Worm (Caenorhabditis elegans) whole organism, L3 larva: Measurements from ENCODE around the gene atf-8.
A peak's percentile ranks its signal among the peaks of the same experiment; 100 is the strongest.

Experiments used
- R02D3.7 ChIP-seq: fragments of 150-350 bp; optimal IDR thresholded peaks from 2 replicates; lab custom pipeline; 2014; ENCODE audit warnings: missing biosample characterization, missing genetic modification characterization
- aly-2 ChIP-seq: fragments of 150-350 bp; optimal IDR thresholded peaks from 2 replicates; lab custom pipeline; 2014; ENCODE audit warnings: missing biosample characterization, missing genetic modification characterization
- ceh-82 ChIP-seq: fragments of 150-350 bp; optimal IDR thresholded peaks from 2 replicates; lab custom pipeline; 2014; ENCODE audit warnings: missing biosample characterization, missing genetic modification characterization
- ceh-9 ChIP-seq: sonication (generic microtip); optimal IDR thresholded peaks from 2 replicates; lab custom pipeline; 2018; ENCODE audit warnings: missing biosample characterization, missing genetic modification characterization
- daf-12 ChIP-seq: fragments of 150-350 bp; optimal IDR thresholded peaks from 2 replicates; lab custom pipeline; 2014; ENCODE audit warnings: missing biosample characterization, missing genetic modification reagents, missing genetic modification characterization
- egl-27 ChIP-seq: sonication (generic microtip); optimal IDR thresholded peaks from 4 replicates; lab custom pipeline; 2017; ENCODE audit warnings: missing biosample characterization, missing genetic modification reagents, missing genetic modification characterization
- egl-5 ChIP-seq: fragments of 150-350 bp; optimal IDR thresholded peaks from 2 replicates; lab custom pipeline; 2017; ENCODE audit warnings: missing biosample characterization, missing genetic modification reagents, missing genetic modification characterization, inconsistent platforms
- elt-1 ChIP-seq: fragments of 150-350 bp; optimal IDR thresholded peaks from 2 replicates; lab custom pipeline; 2014; ENCODE audit warnings: missing biosample characterization, missing genetic modification characterization
- elt-2 ChIP-seq: sonication (generic microtip); optimal IDR thresholded peaks from 2 replicates; lab custom pipeline; 2016; ENCODE audit warnings: missing genetic modification reagents, mild to moderate bottlenecking, missing genetic modification characterization, missing compliant biosample characterization
- elt-3 ChIP-seq, 3 experiments: fragments of 150-350 bp in 1 of 3; sonication (generic microtip) in 2 of 3; optimal IDR thresholded peaks; 2 replicates in 2 of 3; 4 replicates in 1 of 3; lab custom pipeline; 2014 to 2017; ENCODE audit warnings: missing biosample characterization in 3 of 3, missing genetic modification characterization in 3 of 3
- fkh-10 ChIP-seq: sonication (generic microtip); optimal IDR thresholded peaks from 2 replicates; lab custom pipeline; 2017; ENCODE audit warnings: missing biosample characterization, missing genetic modification reagents, missing genetic modification characterization
- lin-15B ChIP-seq: fragments of 150-350 bp; optimal IDR thresholded peaks from 2 replicates; lab custom pipeline; 2014; ENCODE audit warnings: missing biosample characterization, missing genetic modification characterization
- lsy-12 ChIP-seq: sonication (generic microtip); optimal IDR thresholded peaks from 2 replicates; lab custom pipeline; 2016; ENCODE audit warnings: mild to moderate bottlenecking, missing genetic modification characterization, missing compliant biosample characterization
- mml-1 ChIP-seq: fragments of 150-350 bp; sonication (generic microtip); optimal IDR thresholded peaks from 3 replicates; lab custom pipeline; 2014; ENCODE audit warnings: missing biosample characterization, missing genetic modification characterization
- nhr-23 ChIP-seq: fragments of 150-350 bp; optimal IDR thresholded peaks from 2 replicates; lab custom pipeline; 2014; ENCODE audit warnings: missing biosample characterization, missing genetic modification reagents, missing genetic modification characterization
- nhr-25 ChIP-seq: sonication (generic microtip); optimal IDR thresholded peaks from 2 replicates; lab custom pipeline; 2017; ENCODE audit warnings: missing biosample characterization, missing genetic modification characterization
- nhr-43 ChIP-seq: sonication (generic microtip); optimal IDR thresholded peaks from 2 replicates; lab custom pipeline; 2016; ENCODE audit warnings: mild to moderate bottlenecking, missing genetic modification characterization, missing compliant biosample characterization; ENCODE audit not compliant: poor library complexity, severe bottlenecking
- nhr-67 ChIP-seq: fragments of 150-350 bp; optimal IDR thresholded peaks from 2 replicates; lab custom pipeline; 2014; ENCODE audit warnings: missing biosample characterization, missing genetic modification characterization
- nhr-76 ChIP-seq: fragments of 150-350 bp; sonication (generic microtip); optimal IDR thresholded peaks from 5 replicates; lab custom pipeline; 2014; ENCODE audit warnings: missing biosample characterization, missing genetic modification characterization
- pha-4 ChIP-seq: fragments of 150-350 bp; optimal IDR thresholded peaks from 2 replicates; lab custom pipeline; 2014; ENCODE audit warnings: missing biosample characterization, missing genetic modification reagents, missing genetic modification characterization
- pqm-1 ChIP-seq: fragments of 150-350 bp; optimal IDR thresholded peaks from 2 replicates; lab custom pipeline; 2017; ENCODE audit warnings: missing biosample characterization, missing genetic modification characterization, inconsistent platforms
- sea-2 ChIP-seq: fragments of 150-350 bp; sonication (generic microtip); optimal IDR thresholded peaks from 4 replicates; lab custom pipeline; 2014; ENCODE audit warnings: missing biosample characterization, missing genetic modification reagents, missing genetic modification characterization
- skn-1 ChIP-seq: fragments of 150-350 bp; optimal IDR thresholded peaks from 2 replicates; lab custom pipeline; 2014; ENCODE audit warnings: missing biosample characterization, missing genetic modification characterization
- unc-39 ChIP-seq: sonication (generic microtip); optimal IDR thresholded peaks from 4 replicates; lab custom pipeline; 2017; ENCODE audit warnings: missing biosample characterization, missing genetic modification characterization
- zag-1 ChIP-seq: fragments of 150-350 bp; optimal IDR thresholded peaks from 2 replicates; lab custom pipeline; 2014; ENCODE audit warnings: missing biosample characterization, missing genetic modification characterization
- ztf-4 ChIP-seq: fragments of 150-350 bp; optimal IDR thresholded peaks from 2 replicates; lab custom pipeline; 2014; ENCODE audit warnings: missing biosample characterization, missing genetic modification characterization

atf-8 gene

ce11 chrV:6121659-6122058 lies 16.3 kb downstream of the atf-8 start:
- TF ChIP-seq egl-5 (no peak), nhr-43 (no peak), mml-1 (tag; lab: Kevin White, UChicago) (no peak), unc-39 (tag; lab: Kevin White, UChicago) (no peak), ceh-9 (no peak), fkh-10 (GFP tag; lab: Kevin White, UChicago) (no peak), aly-2 (tag; lab: Kevin White, UChicago) (no peak), lsy-12 (tag; lab: Kevin White, UChicago) (no peak), elt-2 (tag; lab: Kevin White, UChicago) (no peak), nhr-67 (no peak), nhr-23 (tag; lab: Kevin White, UChicago) (no peak), zag-1 (no peak)

- TF ChIP-seq skn-1, result no peak
- TF ChIP-seq sea-2 (GFP tag; lab: Kevin White, UChicago), result no peak
Measured at ce11 chrV:6128355-6128754, 22.9 kb downstream of the atf-8 start.

- TF ChIP-seq egl-27 (tag; lab: Kevin White, UChicago) (no peak), R02D3.7 (tag; lab: Kevin White, UChicago) (no peak), ceh-82 (no peak), ztf-4 (tag; lab: Kevin White, UChicago) (no peak), nhr-67 (no peak), elt-3 (tag; optimal IDR thresholded peaks at IDR 0.05; lab: Kevin White, UChicago) (no peak), nhr-76 (no peak), nhr-25 (tag; lab: Kevin White, UChicago) (no peak), skn-1 (no peak), daf-12 (tag; lab: Kevin White, UChicago) (no peak), lin-15B (tag; lab: Kevin White, UChicago) (no peak)
- TF ChIP-seq, all 47 proteins: peak for 0
Measured at ce11 chrV:6131100-6131499, 25.7 kb downstream of the atf-8 start, which contains the start of gene exp-2. exp-2 (plus strand) TSS chrV:6131400.

- no peak for TF ChIP-seq elt-1
- TF ChIP-seq pqm-1, result no peak
Measured at ce11 chrV:6135428-6135827, 30.0 kb downstream of the atf-8 start.

ce11 chrV:6138167-6138566 lies 32.8 kb downstream of the atf-8 start:
- TF ChIP-seq unc-39 (tag; lab: Kevin White, UChicago) (no peak), pha-4 (tag; lab: Kevin White, UChicago) (peak; percentile 2)
